Fruit fly (Drosophila melanogaster) whole organism, embryonic: ENCODE data around the gene fok.
A peak's percentile ranks its signal among the peaks of the same experiment; 100 is the strongest.

Experiments used
- Atf-2 ChIP-seq: fragments of 200-800 bp; sonication (Bioruptor generic); optimal IDR thresholded peaks from 2 replicates; lab custom pipeline; 2016; ENCODE audit warnings: missing biosample characterization, missing genetic modification characterization
- CG10979 ChIP-seq: fragments of 200-800 bp; sonication (Bioruptor generic); optimal IDR thresholded peaks from 2 replicates; lab custom pipeline; 2018; ENCODE audit warnings: missing biosample characterization, mild to moderate bottlenecking, missing genetic modification characterization, moderate library complexity
- CG11085 ChIP-seq: fragments of 200-800 bp; sonication (Bioruptor generic); IDR thresholded peaks from 2 replicates; pipeline ENCODE4 v1.3.6; 2022; ENCODE audit warnings: missing biosample characterization, missing genetic modification characterization
- CG11247 ChIP-seq: fragments of 200-800 bp; sonication (Bioruptor generic); IDR thresholded peaks from 2 replicates; pipeline ENCODE4 v1.3.6; 2022; ENCODE audit warnings: missing biosample characterization, missing genetic modification characterization
- CG12219 ChIP-seq: fragments of 200-800 bp; sonication (Bioruptor generic); optimal IDR thresholded peaks from 3 replicates; lab custom pipeline; 2018; ENCODE audit warnings: missing biosample characterization, mild to moderate bottlenecking, missing genetic modification characterization
- CG13775 ChIP-seq: fragments of 200-800 bp; sonication (Bioruptor generic); optimal IDR thresholded peaks from 3 replicates; lab custom pipeline; 2017; ENCODE audit warnings: missing biosample characterization, mild to moderate bottlenecking, missing genetic modification characterization
- CG13894 ChIP-seq: fragments of 200-800 bp; sonication (Bioruptor generic); optimal IDR thresholded peaks from 3 replicates; lab custom pipeline; 2018; ENCODE audit warnings: missing biosample characterization, mild to moderate bottlenecking, missing genetic modification characterization, moderate library complexity
- CG15269 ChIP-seq: fragments of 200-800 bp; sonication (Bioruptor generic); optimal IDR thresholded peaks from 2 replicates; lab custom pipeline; 2018; ENCODE audit warnings: missing biosample characterization, mild to moderate bottlenecking, missing genetic modification characterization, moderate library complexity
- CG15514 ChIP-seq: fragments of 200-800 bp; sonication (Bioruptor generic); optimal IDR thresholded peaks from 3 replicates; lab custom pipeline; 2017; ENCODE audit warnings: missing biosample characterization, missing genetic modification characterization, mild to moderate bottlenecking, moderate library complexity, missing genetic modification reagents
- CG15601 ChIP-seq: fragments of 200-800 bp; sonication (Bioruptor generic); optimal IDR thresholded peaks from 3 replicates; lab custom pipeline; 2019; ENCODE audit warnings: missing biosample characterization, mild to moderate bottlenecking, missing genetic modification characterization, moderate library complexity
- CG1603 ChIP-seq: fragments of 200-800 bp; sonication (Bioruptor generic); optimal IDR thresholded peaks from 2 replicates; lab custom pipeline; 2019; ENCODE audit warnings: missing biosample characterization, mild to moderate bottlenecking, missing genetic modification characterization, moderate library complexity
- CG2120 ChIP-seq: fragments of 200-800 bp; sonication (Bioruptor generic); optimal IDR thresholded peaks from 3 replicates; lab custom pipeline; 2016; ENCODE audit warnings: missing biosample characterization, missing genetic modification characterization
- CG2199 ChIP-seq: fragments of 200-800 bp; sonication (Bioruptor generic); IDR thresholded peaks from 3 replicates; pipeline ENCODE4 v1.3.6; 2022; ENCODE audit warnings: missing biosample characterization, missing genetic modification characterization
- CG2889 ChIP-seq: fragments of 200-800 bp; sonication (Bioruptor generic); IDR thresholded peaks from 3 replicates; pipeline ENCODE4 v1.3.6; 2022; ENCODE audit warnings: missing biosample characterization, missing genetic modification characterization
- CG32767 ChIP-seq: fragments of 200-800 bp; sonication (Bioruptor generic); IDR thresholded peaks from 2 replicates; pipeline ENCODE4 v1.3.6; 2022; ENCODE audit warnings: missing biosample characterization, missing genetic modification characterization
- CG3281 ChIP-seq: fragments of 200-800 bp; sonication (Bioruptor generic); optimal IDR thresholded peaks from 3 replicates; lab custom pipeline; 2017; ENCODE audit warnings: missing biosample characterization, mild to moderate bottlenecking, missing genetic modification characterization
- CG34422 ChIP-seq: fragments of 200-800 bp; sonication (Bioruptor generic); IDR thresholded peaks from 3 replicates; pipeline ENCODE4 v1.3.6; 2022; ENCODE audit warnings: missing biosample characterization, missing genetic modification characterization
- CG3838 ChIP-seq: fragments of 200-800 bp; sonication (Bioruptor generic); optimal IDR thresholded peaks from 3 replicates; lab custom pipeline; 2016; ENCODE audit warnings: missing biosample characterization, missing genetic modification characterization
- CG6683 ChIP-seq: fragments of 200-800 bp; sonication (Bioruptor generic); optimal IDR thresholded peaks from 2 replicates; lab custom pipeline; 2017; ENCODE audit warnings: missing biosample characterization, mild to moderate bottlenecking, missing genetic modification characterization, missing genetic modification reagents
- CG6689 ChIP-seq: fragments of 200-800 bp; sonication (Bioruptor generic); IDR thresholded peaks from 2 replicates; pipeline ENCODE4 v1.3.6; 2022; ENCODE audit warnings: missing biosample characterization, missing genetic modification characterization
- CG9437 ChIP-seq: fragments of 200-800 bp; sonication (Bioruptor generic); optimal IDR thresholded peaks from 2 replicates; lab custom pipeline; 2018; ENCODE audit warnings: missing biosample characterization, mild to moderate bottlenecking, missing genetic modification characterization
- CoRest ChIP-seq: fragments of 200-800 bp; sonication (Bioruptor generic); optimal IDR thresholded peaks from 3 replicates; lab custom pipeline; 2018; ENCODE audit warnings: missing biosample characterization, mild to moderate bottlenecking, missing genetic modification characterization, moderate library complexity
- D19A ChIP-seq: fragments of 200-800 bp; optimal IDR thresholded peaks from 3 replicates; lab custom pipeline; 2019; ENCODE audit warnings: missing biosample characterization, mild to moderate bottlenecking, missing genetic modification characterization, moderate library complexity
- Doc2 ChIP-seq: fragments of 200-800 bp; sonication (Bioruptor generic); IDR thresholded peaks from 2 replicates; pipeline ENCODE4 v1.3.6; 2022; ENCODE audit warnings: missing biosample characterization, missing genetic modification characterization
- Doc3 ChIP-seq: fragments of 200-800 bp; sonication (Bioruptor generic); IDR thresholded peaks from 3 replicates; pipeline ENCODE4 v1.3.6; 2022; ENCODE audit warnings: missing biosample characterization, missing genetic modification characterization; ENCODE audit not compliant: partially characterized antibody
- E2f2 ChIP-seq: fragments of 200-800 bp; sonication (Bioruptor generic); IDR thresholded peaks from 2 replicates; pipeline ENCODE4 v1.3.6; 2022; ENCODE audit warnings: missing biosample characterization, missing genetic modification characterization
- Lpt ChIP-seq: fragments of >200 bp; optimal IDR thresholded peaks from 2 replicates; lab custom pipeline; 2018; ENCODE audit warnings: missing biosample characterization, missing genetic modification characterization
- MBD-R2 ChIP-seq: fragments of 200-800 bp; sonication (Bioruptor generic); IDR thresholded peaks from 2 replicates; pipeline ENCODE4 v1.3.6; 2022; ENCODE audit warnings: missing biosample characterization, missing genetic modification characterization
- MTF-1 ChIP-seq: fragments of 200-800 bp; sonication (Bioruptor generic); optimal IDR thresholded peaks from 2 replicates; lab custom pipeline; 2018; ENCODE audit warnings: missing biosample characterization, mild to moderate bottlenecking, missing genetic modification characterization, borderline replicate concordance
- Scr ChIP-seq: fragments of 200-800 bp; sonication (Bioruptor generic); IDR thresholded peaks from 2 replicates; pipeline ENCODE4 v1.3.6; 2022; ENCODE audit warnings: missing biosample characterization, missing genetic modification characterization; ENCODE audit not compliant: partially characterized antibody
- Sox102F ChIP-seq: fragments of 200-800 bp; sonication (Bioruptor generic); optimal IDR thresholded peaks from 2 replicates; lab custom pipeline; 2018; ENCODE audit warnings: missing biosample characterization, mild to moderate bottlenecking, missing genetic modification characterization, moderate library complexity
- Sry-β ChIP-seq: fragments of 200-800 bp; sonication (Bioruptor generic); optimal IDR thresholded peaks from 2 replicates; lab custom pipeline; 2018; ENCODE audit warnings: missing biosample characterization, mild to moderate bottlenecking, missing genetic modification characterization, moderate library complexity
- Xbp1 ChIP-seq: fragments of 200-800 bp; sonication (Bioruptor generic); optimal IDR thresholded peaks from 3 replicates; lab custom pipeline; 2016; ENCODE audit warnings: missing biosample characterization, mild to moderate bottlenecking, missing genetic modification characterization
- bcd ChIP-seq: fragments of 200-800 bp; sonication (Bioruptor generic); optimal IDR thresholded peaks from 2 replicates; lab custom pipeline; 2017; ENCODE audit warnings: missing biosample characterization, mild to moderate bottlenecking, missing genetic modification characterization
- disco-r ChIP-seq: fragments of 200-800 bp; sonication (Bioruptor generic); optimal IDR thresholded peaks from 2 replicates; lab custom pipeline; 2016; ENCODE audit warnings: missing biosample characterization, missing genetic modification characterization
- en ChIP-seq: fragments of 200-800 bp; sonication (Bioruptor generic); optimal IDR thresholded peaks from 2 replicates; lab custom pipeline; 2016; ENCODE audit warnings: missing biosample characterization, missing genetic modification characterization
- gem ChIP-seq: fragments of 200-800 bp; sonication (Bioruptor generic); optimal IDR thresholded peaks from 2 replicates; lab custom pipeline; 2019; ENCODE audit warnings: missing biosample characterization, mild to moderate bottlenecking, missing genetic modification characterization, moderate library complexity
- ham ChIP-seq: fragments of 200-800 bp; sonication (Bioruptor generic); IDR thresholded peaks from 2 replicates; pipeline ENCODE4 v1.3.6; 2022; ENCODE audit warnings: missing biosample characterization, missing genetic modification characterization
- hb ChIP-seq: fragments of 200-800 bp; sonication (Bioruptor generic); IDR thresholded peaks from 3 replicates; pipeline ENCODE4 v1.3.6; 2022; ENCODE audit warnings: missing biosample characterization, missing genetic modification characterization; ENCODE audit not compliant: partially characterized antibody
- jumu ChIP-seq: fragments of 200-800 bp; sonication (Bioruptor generic); optimal IDR thresholded peaks from 3 replicates; lab custom pipeline; 2016; ENCODE audit warnings: missing biosample characterization, missing genetic modification characterization
- knrl ChIP-seq: fragments of 200-800 bp; sonication (Bioruptor generic); IDR thresholded peaks from 3 replicates; pipeline ENCODE4 v1.3.6; 2022; ENCODE audit warnings: missing biosample characterization, missing genetic modification characterization; ENCODE audit not compliant: partially characterized antibody
- lbe ChIP-seq: fragments of 200-800 bp; sonication (Bioruptor generic); optimal IDR thresholded peaks from 2 replicates; lab custom pipeline; 2016; ENCODE audit warnings: missing biosample characterization, mild to moderate bottlenecking, missing genetic modification characterization
- lola ChIP-seq, 3 experiments: fragments of >200 bp in 2 of 3; fragments of 200-800 bp in 1 of 3; sonication (Bioruptor generic) in 1 of 3; optimal IDR thresholded peaks; 2 replicates each; lab custom pipeline; 2017 to 2019; ENCODE audit warnings: missing biosample characterization in 3 of 3, missing genetic modification characterization in 3 of 3, mild to moderate bottlenecking in 1 of 3, moderate library complexity in 1 of 3
- pum ChIP-seq: fragments of 200-800 bp; sonication (Bioruptor generic); optimal IDR thresholded peaks from 2 replicates; lab custom pipeline; 2016; ENCODE audit warnings: missing biosample characterization, missing genetic modification characterization
- tna ChIP-seq: fragments of 200-800 bp; sonication (Bioruptor generic); IDR thresholded peaks from 2 replicates; pipeline ENCODE4 v1.3.6; 2022; ENCODE audit warnings: missing biosample characterization, missing genetic modification characterization; ENCODE audit not compliant: partially characterized antibody
- twi ChIP-seq: fragments of 200-800 bp; optimal IDR thresholded peaks from 2 replicates; lab custom pipeline; 2019; ENCODE audit warnings: missing biosample characterization, mild to moderate bottlenecking, missing genetic modification characterization, moderate library complexity
- vvl ChIP-seq: fragments of 200-800 bp; sonication (Bioruptor generic); IDR thresholded peaks from 2 replicates; pipeline ENCODE4 v1.3.6; 2022; ENCODE audit warnings: missing biosample characterization, missing genetic modification characterization
- wdn ChIP-seq: fragments of 200-800 bp; sonication (Bioruptor generic); IDR thresholded peaks from 2 replicates; pipeline ENCODE4 v1.3.6; 2022; ENCODE audit warnings: missing biosample characterization, missing genetic modification characterization
- zen2 ChIP-seq: fragments of 200-800 bp; sonication (Bioruptor generic); IDR thresholded peaks from 3 replicates; pipeline ENCODE4 v1.3.6; 2022; ENCODE audit warnings: missing biosample characterization, missing genetic modification characterization; ENCODE audit not compliant: partially characterized antibody

The fok gene

dm6 chr2L:20097105-20097631 is 12.3 kb upstream of the fok start, which contains the start of the genes mRpS18B and Kua (continued):
- TF ChIP-seq CG34422 (GFP tag; lab: Robert Waterston, UW) (0 out of 3 replicates have a peak, but pooled peaks have one; percentile 54), Doc2 (GFP tag; lab: Robert Waterston, UW) (no peak), CG32767 (GFP tag; lab: Robert Waterston, UW) (no peak), CG12219 (GFP tag; lab: Kevin White, UChicago) (no peak), jumu (GFP tag; lab: Kevin White, UChicago) (no peak), knrl (GFP tag; lab: Robert Waterston, UW) (peak; percentile 71), en (GFP tag; lab: Kevin White, UChicago) (no peak), CG2889 (GFP tag; lab: Robert Waterston, UW) (0 out of 3 replicates have a peak, but pooled peaks have one; percentile 22), CoRest (peak; percentile 83), CG15601 (tag; lab: Kevin White, UChicago) (peak; percentile 49), CG15514 (GFP tag; lab: Kevin White, UChicago) (peak; percentile 63), Doc3 (peak; percentile 46; the same call in 2 of the 3 replicates), gem (tag; lab: Kevin White, UChicago) (peak; percentile 78), CG3838 (GFP tag; lab: Kevin White, UChicago) (no peak), wdn (GFP tag; lab: Robert Waterston, UW) (no peak), tna (GFP tag; lab: Robert Waterston, UW) (no peak), Scr (GFP tag; lab: Robert Waterston, UW) (peak; percentile 55), pum (GFP tag; lab: Kevin White, UChicago) (no peak), ham (no peak), MBD-R2 (GFP tag; lab: Robert Waterston, UW) (peak; percentile 88), Atf-2 (no peak), CG11247 (GFP tag; lab: Robert Waterston, UW) (peak; percentile 39; the same call in 1 of the 2 replicates), Lpt (GFP tag; lab: Kevin White, UChicago) (no peak), CG6689 (peak; percentile 62), CG6683 (GFP tag; lab: Kevin White, UChicago) (no peak), disco-r (GFP tag; lab: Kevin White, UChicago) (no peak), CG11085 (GFP tag; lab: Robert Waterston, UW) (0 out of 2 replicates have a peak, but pooled peaks have one; percentile 28), bcd (GFP tag; lab: Kevin White, UChicago) (peak; percentile 62), hb (GFP tag; lab: Robert Waterston, UW) (no peak)
- TF ChIP-seq, all 482 proteins: peak for 217

- TF ChIP-seq CG13894 (tag; lab: Kevin White, UChicago) (peak; percentile 50), CG2199 (no peak), MTF-1 (GFP tag; lab: Kevin White, UChicago) (no peak), Sry-β (GFP tag; lab: Kevin White, UChicago) (peak; percentile 96), Sox102F (GFP tag; lab: Kevin White, UChicago) (no peak), CG15269 (tag; lab: Kevin White, UChicago) (peak; percentile 32), CG13775 (GFP tag; lab: Kevin White, UChicago) (peak; percentile 52), lola (GFP tag; optimal IDR thresholded peaks at IDR 0.05; lab: Kevin White, UChicago) (peak in 1 of 3 experiments; percentile 46), ham (no peak), CG1603 (tag; lab: Kevin White, UChicago) (peak; percentile 29), vvl (GFP tag; lab: Robert Waterston, UW) (peak; percentile 16; the same call in 1 of the 2 replicates), CG9437 (GFP tag; lab: Kevin White, UChicago) (peak; percentile 35), CG2120 (GFP tag; lab: Kevin White, UChicago) (peak; percentile 68), CG3281 (GFP tag; lab: Kevin White, UChicago) (peak; percentile 29), D19A (tag; lab: Kevin White, UChicago) (no peak), twi (tag; lab: Kevin White, UChicago) (peak; percentile 52), CG10979 (tag; lab: Kevin White, UChicago) (peak; percentile 5), zen2 (no peak; the same call in 2 of the 3 replicates), E2f2 (GFP tag; lab: Robert Waterston, UW) (peak; percentile 89), lbe (peak; percentile 27), Xbp1 (GFP tag; lab: Kevin White, UChicago) (peak; percentile 39)
Measured at dm6 chr2L:20093794-20094193, 8.9 kb upstream of the fok start, which contains the start of the genes Taf13 and nesd. Gene Taf13, minus strand, starts transcription at chr2L:20093849. Gene nesd, plus strand, starts transcription at chr2L:20093972.
